Worm (Caenorhabditis elegans): ENCODE measurements around the gene T14G8.6.
A peak's percentile ranks its signal among the peaks of the same experiment; 100 is the strongest.

Gene T14G8.6

DNA sequence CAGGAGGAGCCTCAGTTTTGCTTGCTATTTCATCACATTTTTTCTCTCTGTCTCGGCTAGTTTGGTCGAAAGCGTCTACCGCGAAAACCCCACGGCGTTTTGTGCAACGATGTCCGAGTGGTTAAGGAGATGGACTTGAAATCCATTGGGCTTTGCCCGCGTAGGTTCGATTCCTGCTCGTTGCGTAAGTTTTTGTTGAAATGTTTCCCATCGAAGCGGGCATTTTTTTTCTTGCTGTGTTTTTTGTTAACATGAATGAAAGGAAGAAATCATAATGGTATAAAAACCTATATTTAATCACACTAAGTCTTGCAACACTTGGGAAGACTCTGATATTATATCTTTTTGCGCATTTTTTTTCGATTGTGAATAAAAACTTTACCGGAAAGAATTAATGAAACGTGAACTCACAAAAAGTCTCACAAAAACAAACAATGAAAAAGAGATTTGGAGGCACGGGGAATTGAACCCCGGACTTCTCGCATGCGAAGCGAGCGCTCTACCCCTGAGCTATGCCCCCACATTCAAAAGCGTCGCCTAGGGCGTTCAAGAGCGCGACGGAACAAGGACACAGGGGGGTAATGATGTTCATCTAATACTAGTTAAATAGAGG lies 27.3 kb upstream of the T14G8.6 start:
- TF ChIP-seq dmd-4 (tag; optimal IDR thresholded peaks at IDR 0.05) (no peak), elt-3 (tag; optimal IDR thresholded peaks at IDR 0.05) (no peak), blmp-1 (tag; optimal IDR thresholded peaks at IDR 0.05; ENCODE audit: insufficient read depth) (peak; percentile 24), gmeb-1 (tag; optimal IDR thresholded peaks at IDR 0.05) (peak; percentile 31), egl-27 (tag; optimal IDR thresholded peaks at IDR 0.05) (peak; percentile 59), nhr-25 (tag; optimal IDR thresholded peaks at IDR 0.05) (peak; percentile 24), zag-1 (tag; optimal IDR thresholded peaks at IDR 0.05) (peak; percentile 27), sem-4 (tag; optimal IDR thresholded peaks at IDR 0.05) (peak; percentile 42), lsy-2 (tag; optimal IDR thresholded peaks at IDR 0.05) (peak; percentile 41 to 58), C34F6.9 (tag; optimal IDR thresholded peaks at IDR 0.05) (peak; percentile 71), nhr-237 (tag; optimal IDR thresholded peaks at IDR 0.05) (no peak), lin-13 (GFP tag; optimal IDR thresholded peaks at IDR 0.05) (peak; percentile 41), lin-11 (tag; optimal IDR thresholded peaks at IDR 0.05) (peak; percentile 86), mab-5 (tag; optimal IDR thresholded peaks at IDR 0.05) (no peak), nhr-129 (tag; optimal IDR thresholded peaks at IDR 0.05) (peak; percentile 95), Y55F3AM.14 (GFP tag; optimal IDR thresholded peaks at IDR 0.05) (peak; percentile 61), unc-39 (tag; optimal IDR thresholded peaks at IDR 0.05) (no peak), ama-1 (optimal IDR thresholded peaks at IDR 0.05) (no peak), nhr-21 (tag; optimal IDR thresholded peaks at IDR 0.05) (peak; percentile 81), ceh-16 (tag; optimal IDR thresholded peaks at IDR 0.05) (peak; percentile 9), sma-9 (GFP tag; optimal IDR thresholded peaks at IDR 0.05) (peak; percentile 85), sma-9 (tag; optimal IDR thresholded peaks at IDR 0.05) (no peak), F13H6.1 (tag; optimal IDR thresholded peaks at IDR 0.05) (peak; percentile 56), mdl-1 (tag; optimal IDR thresholded peaks at IDR 0.05) (peak in 1 of 2 experiments; percentile 55), ZK546.5 (tag; optimal IDR thresholded peaks at IDR 0.05) (no peak), fos-1 (tag; optimal IDR thresholded peaks at IDR 0.05) (peak; percentile 42), crh-2 (tag; optimal IDR thresholded peaks at IDR 0.05) (peak; percentile 51), unc-55 (GFP tag; optimal IDR thresholded peaks at IDR 0.05) (peak; percentile 84), mbf-1 (tag; optimal IDR thresholded peaks at IDR 0.05) (no peak), sma-3 (GFP tag; optimal IDR thresholded peaks at IDR 0.05) (peak; percentile 50)

DNA sequence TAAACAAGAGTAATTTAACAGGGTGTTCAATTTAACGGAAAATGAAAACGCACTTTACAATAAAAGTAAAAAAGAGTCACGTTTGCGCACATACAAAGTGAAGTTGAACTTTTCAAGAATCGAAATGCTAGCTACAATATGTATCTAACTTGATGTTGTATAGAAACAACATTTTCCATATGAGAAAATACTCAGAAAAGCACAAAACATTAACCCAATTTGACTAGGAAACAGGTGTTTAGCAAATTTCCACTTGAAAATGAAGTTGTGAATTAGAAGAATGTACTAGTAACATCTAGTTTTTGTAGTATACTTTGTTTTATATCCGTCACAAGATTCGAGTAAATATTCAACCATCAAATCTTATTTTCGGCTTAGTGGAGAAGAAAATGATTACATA lies 22.2 kb upstream of the T14G8.6 start, which contains the start of gene gpc-1:
TSS of gene gpc-1 (minus strand) at position 117 of the 400 bp plus-strand sequence.
- peak; percentile 6 for TF ChIP-seq ztf-4 (tag; optimal IDR thresholded peaks at IDR 0.05)
- no peak for TF ChIP-seq nhr-25 (tag; optimal IDR thresholded peaks at IDR 0.05)

DNA sequence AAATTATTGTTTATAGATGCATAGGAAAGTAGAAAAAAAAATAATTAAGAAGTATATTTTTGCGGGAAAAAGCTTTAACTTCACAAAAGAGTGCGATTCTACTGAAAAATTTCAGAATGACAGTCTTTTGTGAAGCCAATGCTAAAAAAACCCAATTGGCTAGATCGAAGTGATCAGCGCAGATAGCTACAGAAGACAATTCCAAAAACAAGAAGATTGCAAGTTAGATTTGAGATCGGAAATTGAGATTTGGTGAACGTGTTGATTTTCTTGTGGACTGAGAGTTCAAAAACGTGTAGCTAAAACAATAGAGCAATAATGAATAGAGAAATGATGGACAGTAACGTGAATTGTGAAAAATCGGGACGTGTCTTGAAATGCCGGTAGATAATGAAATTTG lies 18.5 kb upstream of the T14G8.6 start:
- peak; percentile 34 for TF ChIP-seq elt-1 (tag; optimal IDR thresholded peaks at IDR 0.05)
- no peak for TF ChIP-seq ztf-11 (tag; optimal IDR thresholded peaks at IDR 0.05)

DNA sequence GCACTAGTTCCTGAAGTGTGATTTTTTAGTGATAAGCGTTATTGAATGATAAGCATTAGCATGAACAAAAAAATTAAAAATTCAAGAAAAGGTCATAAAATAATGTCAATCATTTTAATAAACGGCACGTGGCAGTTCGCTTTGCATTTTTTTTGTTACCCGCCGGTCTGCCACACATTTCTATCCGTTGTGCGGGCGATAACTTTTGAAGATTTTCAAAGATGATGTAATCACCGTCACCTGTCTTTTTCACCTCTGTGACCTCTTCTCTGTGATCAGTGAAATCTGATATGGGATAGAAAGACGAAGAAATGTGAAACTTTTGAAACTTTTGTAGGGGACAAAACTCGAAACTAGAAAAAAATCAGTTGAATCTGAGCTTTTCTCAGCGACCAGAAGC lies 15.3 kb upstream of the T14G8.6 start:
- TF ChIP-seq sma-9 (GFP tag; optimal IDR thresholded peaks at IDR 0.05) (peak; percentile 84), sma-9 (tag; optimal IDR thresholded peaks at IDR 0.05) (no peak), lin-11 (tag; optimal IDR thresholded peaks at IDR 0.05) (no peak), egl-27 (tag; optimal IDR thresholded peaks at IDR 0.05) (no peak), blmp-1 (tag; optimal IDR thresholded peaks at IDR 0.05; ENCODE audit: insufficient read depth) (no peak), C34F6.9 (tag; optimal IDR thresholded peaks at IDR 0.05) (no peak), ztf-1 (GFP tag; conservative IDR thresholded peaks at IDR 0.05) (no peak), nhr-25 (tag; optimal IDR thresholded peaks at IDR 0.05) (peak; percentile 27), ZK546.5 (tag; optimal IDR thresholded peaks at IDR 0.05) (no peak), lin-39 (tag; optimal IDR thresholded peaks at IDR 0.05) (no peak), ama-1 (optimal IDR thresholded peaks at IDR 0.05) (no peak), ceh-82 (tag; optimal IDR thresholded peaks at IDR 0.05) (no peak), unc-39 (tag; optimal IDR thresholded peaks at IDR 0.05) (no peak), dmd-4 (tag; optimal IDR thresholded peaks at IDR 0.05) (no peak), gmeb-1 (tag; optimal IDR thresholded peaks at IDR 0.05) (no peak), peb-1 (tag; optimal IDR thresholded peaks at IDR 0.05) (no peak), unc-55 (GFP tag; optimal IDR thresholded peaks at IDR 0.05) (no peak), F13H6.1 (tag; optimal IDR thresholded peaks at IDR 0.05) (peak; percentile 71), mdl-1 (tag; optimal IDR thresholded peaks at IDR 0.05) (peak; percentile 30 to 52), mbf-1 (tag; optimal IDR thresholded peaks at IDR 0.05) (no peak), crh-2 (tag; optimal IDR thresholded peaks at IDR 0.05) (peak; percentile 64), skn-1 (tag; optimal IDR thresholded peaks at IDR 0.05) (no peak), sem-4 (tag; optimal IDR thresholded peaks at IDR 0.05) (no peak), nhr-21 (tag; optimal IDR thresholded peaks at IDR 0.05) (peak; percentile 12), nhr-23 (tag; optimal IDR thresholded peaks at IDR 0.05) (no peak), fos-1 (tag; optimal IDR thresholded peaks at IDR 0.05) (no peak), sma-3 (GFP tag; optimal IDR thresholded peaks at IDR 0.05) (no peak), aly-2 (tag; optimal IDR thresholded peaks at IDR 0.05) (no peak), nhr-12 (tag; optimal IDR thresholded peaks at IDR 0.05) (no peak), ztf-11 (tag; optimal IDR thresholded peaks at IDR 0.05) (no peak), ceh-16 (tag; optimal IDR thresholded peaks at IDR 0.05) (no peak), lin-13 (GFP tag; optimal IDR thresholded peaks at IDR 0.05) (no peak), nhr-129 (tag; optimal IDR thresholded peaks at IDR 0.05) (peak; percentile 98), Y55F3AM.14 (GFP tag; optimal IDR thresholded peaks at IDR 0.05) (no peak), unc-62 (GFP tag; optimal IDR thresholded peaks at IDR 0.05) (no peak), mab-5 (tag; optimal IDR thresholded peaks at IDR 0.05) (no peak), alr-1 (tag; optimal IDR thresholded peaks at IDR 0.05) (no peak), zag-1 (tag; optimal IDR thresholded peaks at IDR 0.05) (no peak)

All from whole organism, L2 larva.